Fruit fly (Drosophila melanogaster) whole organism, embryonic: Measurements from ENCODE around the gene RpL35.

Source experiments
- Asciz ChIP-seq: fragments of 200-800 bp; sonication (Bioruptor generic); optimal IDR thresholded peaks from 2 replicates; lab custom pipeline; 2017; ENCODE audit warnings: missing biosample characterization, mild to moderate bottlenecking, missing genetic modification characterization, missing genetic modification reagents
- Atf3 ChIP-seq: fragments of 200-800 bp; sonication (Bioruptor generic); optimal IDR thresholded peaks from 3 replicates; lab custom pipeline; 2016; ENCODE audit warnings: missing biosample characterization, missing genetic modification characterization
- C15 ChIP-seq: fragments of 200-800 bp; sonication (Bioruptor generic); IDR thresholded peaks from 3 replicates; pipeline ENCODE4 v1.3.6; 2022; ENCODE audit warnings: missing biosample characterization, missing genetic modification characterization
- CG10462 ChIP-seq: fragments of 200-800 bp; sonication (Bioruptor generic); optimal IDR thresholded peaks from 2 replicates; lab custom pipeline; 2016; ENCODE audit warnings: missing biosample characterization, missing genetic modification characterization
- CG10543 ChIP-seq: fragments of 200-800 bp; sonication (Bioruptor generic); optimal IDR thresholded peaks from 3 replicates; lab custom pipeline; 2017; ENCODE audit warnings: missing biosample characterization, mild to moderate bottlenecking, missing genetic modification characterization, moderate library complexity
- CG10979 ChIP-seq: fragments of 200-800 bp; sonication (Bioruptor generic); optimal IDR thresholded peaks from 2 replicates; lab custom pipeline; 2018; ENCODE audit warnings: missing biosample characterization, mild to moderate bottlenecking, missing genetic modification characterization, moderate library complexity
- CG11085 ChIP-seq: fragments of 200-800 bp; sonication (Bioruptor generic); IDR thresholded peaks from 2 replicates; pipeline ENCODE4 v1.3.6; 2022; ENCODE audit warnings: missing biosample characterization, missing genetic modification characterization
- CG12104 ChIP-seq: fragments of 200-800 bp; sonication (Bioruptor generic); optimal IDR thresholded peaks from 3 replicates; lab custom pipeline; 2016; ENCODE audit warnings: missing biosample characterization, missing genetic modification characterization
- CG13296 ChIP-seq: fragments of 200-800 bp; sonication (Bioruptor generic); optimal IDR thresholded peaks from 3 replicates; lab custom pipeline; 2018; ENCODE audit warnings: missing biosample characterization, mild to moderate bottlenecking, missing genetic modification characterization
- CG14014 ChIP-seq: fragments of 200-800 bp; sonication (Bioruptor generic); IDR thresholded peaks from 2 replicates; pipeline ENCODE4 v1.3.6; 2022; ENCODE audit warnings: missing biosample characterization, missing genetic modification characterization
- CG17328 ChIP-seq: fragments of 200-800 bp; sonication (Bioruptor generic); IDR thresholded peaks from 2 replicates; pipeline ENCODE4 v1.3.6; 2022; ENCODE audit warnings: missing biosample characterization, missing genetic modification characterization
- CG17361 ChIP-seq: fragments of 200-800 bp; sonication (Bioruptor generic); IDR thresholded peaks from 3 replicates; pipeline ENCODE4 v1.3.6; 2022; ENCODE audit warnings: missing biosample characterization, missing genetic modification characterization
- CG17612 ChIP-seq: fragments of 200-800 bp; sonication (Bioruptor generic); IDR thresholded peaks from 2 replicates; pipeline ENCODE4 v1.3.6; 2022; ENCODE audit warnings: missing biosample characterization, missing genetic modification characterization
- CG31388 ChIP-seq: fragments of 200-800 bp; sonication (Bioruptor generic); optimal IDR thresholded peaks from 2 replicates; lab custom pipeline; 2016; ENCODE audit warnings: missing biosample characterization, missing genetic modification characterization
- CG31441 ChIP-seq: fragments of 200-800 bp; sonication (Bioruptor generic); IDR thresholded peaks from 2 replicates; pipeline ENCODE4 v1.3.6; 2022; ENCODE audit warnings: missing biosample characterization, missing genetic modification characterization
- CG3847 ChIP-seq: fragments of 200-800 bp; sonication (Bioruptor generic); IDR thresholded peaks from 2 replicates; pipeline ENCODE4 v1.3.6; 2022; ENCODE audit warnings: missing biosample characterization, missing genetic modification characterization
- CG5180 ChIP-seq: fragments of 200-800 bp; sonication (Bioruptor generic); optimal IDR thresholded peaks from 3 replicates; lab custom pipeline; 2017; ENCODE audit warnings: missing biosample characterization, missing genetic modification characterization, mild to moderate bottlenecking, moderate library complexity, missing genetic modification reagents
- CG6813 ChIP-seq: fragments of 200-800 bp; sonication (Bioruptor generic); optimal IDR thresholded peaks from 2 replicates; lab custom pipeline; 2017; ENCODE audit warnings: missing biosample characterization, missing genetic modification characterization, mild to moderate bottlenecking, moderate library complexity, missing genetic modification reagents
- CG7556 ChIP-seq: fragments of 200-800 bp; sonication (Bioruptor generic); optimal IDR thresholded peaks from 2 replicates; lab custom pipeline; 2017; ENCODE audit warnings: missing biosample characterization, mild to moderate bottlenecking, missing genetic modification characterization
- CG7987 ChIP-seq: fragments of 200-800 bp; sonication (Bioruptor generic); optimal IDR thresholded peaks from 2 replicates; lab custom pipeline; 2018; ENCODE audit warnings: missing biosample characterization, mild to moderate bottlenecking, missing genetic modification characterization, moderate library complexity
- CG9727 ChIP-seq: fragments of 200-800 bp; sonication (Bioruptor generic); optimal IDR thresholded peaks from 3 replicates; lab custom pipeline; 2017; ENCODE audit warnings: missing biosample characterization, mild to moderate bottlenecking, missing genetic modification characterization
- HHEX ChIP-seq: fragments of 200-800 bp; sonication (Bioruptor generic); optimal IDR thresholded peaks from 3 replicates; lab custom pipeline; 2017; ENCODE audit warnings: missing biosample characterization, mild to moderate bottlenecking, missing genetic modification characterization, missing genetic modification reagents
- Hr3 ChIP-seq: fragments of 200-800 bp; sonication (Bioruptor generic); optimal IDR thresholded peaks from 3 replicates; lab custom pipeline; 2016; ENCODE audit warnings: missing biosample characterization, missing genetic modification characterization
- Kr ChIP-seq: fragments of 200-800 bp; sonication (Bioruptor generic); optimal IDR thresholded peaks from 2 replicates; lab custom pipeline; 2017; ENCODE audit warnings: missing biosample characterization, mild to moderate bottlenecking, missing genetic modification characterization
- Med ChIP-seq: fragments of 200-800 bp; sonication (Bioruptor generic); peaks from one replicate; lab custom pipeline; 2016; ENCODE audit warnings: missing biosample characterization, missing genetic modification characterization, mild to moderate bottlenecking, inconsistent platforms, moderate library complexity
- NC2β ChIP-seq: fragments of 200-800 bp; sonication (Bioruptor generic); optimal IDR thresholded peaks from 2 replicates; lab custom pipeline; 2016; ENCODE audit warnings: missing biosample characterization, missing genetic modification characterization
- NFAT ChIP-seq: fragments of 200-800 bp; sonication (Bioruptor generic); IDR thresholded peaks from 2 replicates; pipeline ENCODE4 v1.3.6; 2022; ENCODE audit warnings: missing biosample characterization, missing genetic modification characterization
- Ravus ChIP-seq: fragments of 200-800 bp; sonication (Bioruptor generic); IDR thresholded peaks from 2 replicates; pipeline ENCODE4 v1.3.6; 2022; ENCODE audit warnings: missing biosample characterization, missing genetic modification characterization
- Sox100B ChIP-seq: fragments of 200-800 bp; sonication (Bioruptor generic); optimal IDR thresholded peaks from 3 replicates; lab custom pipeline; 2018; ENCODE audit warnings: missing biosample characterization, mild to moderate bottlenecking, missing genetic modification characterization
- Sry-δ ChIP-seq: fragments of 200-800 bp; sonication (Bioruptor generic); optimal IDR thresholded peaks from 2 replicates; lab custom pipeline; 2016; ENCODE audit warnings: missing biosample characterization, missing genetic modification characterization
- ara ChIP-seq: fragments of 200-800 bp; sonication (Bioruptor generic); IDR thresholded peaks from 2 replicates; pipeline ENCODE4 v1.3.6; 2022; ENCODE audit warnings: missing biosample characterization, missing genetic modification characterization
- az2 ChIP-seq: fragments of 200-800 bp; sonication (Bioruptor generic); optimal IDR thresholded peaks from 3 replicates; lab custom pipeline; 2016; ENCODE audit warnings: missing biosample characterization, missing genetic modification characterization
- caup ChIP-seq: fragments of 200-800 bp; sonication (Bioruptor generic); optimal IDR thresholded peaks from 3 replicates; lab custom pipeline; 2017; ENCODE audit warnings: missing biosample characterization, mild to moderate bottlenecking, missing genetic modification characterization, moderate library complexity; ENCODE audit not compliant: severe bottlenecking
- croc ChIP-seq: fragments of 200-800 bp; sonication (Bioruptor generic); conservative IDR thresholded peaks from 3 replicates; pipeline ENCODE4 v1.3.6; 2022; ENCODE audit warnings: missing biosample characterization, missing genetic modification characterization
- danr ChIP-seq: fragments of 200-800 bp; sonication (Bioruptor generic); IDR thresholded peaks from 2 replicates; pipeline ENCODE4 v1.3.6; 2022; ENCODE audit warnings: missing biosample characterization, missing genetic modification characterization
- en ChIP-seq: fragments of 200-800 bp; sonication (Bioruptor generic); optimal IDR thresholded peaks from 2 replicates; lab custom pipeline; 2016; ENCODE audit warnings: missing biosample characterization, missing genetic modification characterization
- grn ChIP-seq: fragments of 200-800 bp; sonication (Bioruptor generic); optimal IDR thresholded peaks from 3 replicates; lab custom pipeline; 2017; ENCODE audit warnings: missing biosample characterization, missing genetic modification characterization
- ham ChIP-seq: fragments of 200-800 bp; sonication (Bioruptor generic); IDR thresholded peaks from 2 replicates; pipeline ENCODE4 v1.3.6; 2022; ENCODE audit warnings: missing biosample characterization, missing genetic modification characterization
- insv ChIP-seq, 2 experiments: fragments of 200-800 bp; sonication (Bioruptor generic); optimal IDR thresholded peaks; 3 replicates each; lab custom pipeline; 2016 to 2018; ENCODE audit warnings: missing biosample characterization in 2 of 2, missing genetic modification characterization in 2 of 2
- kni ChIP-seq: fragments of 200-800 bp; sonication (Bioruptor generic); optimal IDR thresholded peaks from 3 replicates; lab custom pipeline; 2017; ENCODE audit warnings: mild to moderate bottlenecking, missing biosample characterization, missing genetic modification reagents, missing genetic modification characterization
- lola ChIP-seq, 3 experiments: fragments of >200 bp in 2 of 3; fragments of 200-800 bp in 1 of 3; sonication (Bioruptor generic) in 1 of 3; optimal IDR thresholded peaks; 2 replicates each; lab custom pipeline; 2017 to 2019; ENCODE audit warnings: missing biosample characterization in 3 of 3, missing genetic modification characterization in 3 of 3, mild to moderate bottlenecking in 1 of 3, moderate library complexity in 1 of 3
- maf-S ChIP-seq: fragments of 200-800 bp; sonication (Bioruptor generic); optimal IDR thresholded peaks from 2 replicates; lab custom pipeline; 2016; ENCODE audit warnings: missing biosample characterization, missing genetic modification characterization
- p53 ChIP-seq: fragments of 200-800 bp; sonication (Bioruptor generic); optimal IDR thresholded peaks from 2 replicates; lab custom pipeline; 2016; ENCODE audit warnings: missing biosample characterization, missing genetic modification characterization
- pan ChIP-seq, 4 experiments: fragments of >200 bp in 3 of 4; fragments of 200-800 bp in 1 of 4; sonication (Bioruptor generic) in 1 of 4; optimal IDR thresholded peaks in 3 of 4; IDR thresholded peaks in 1 of 4; 2 replicates each; pipeline versions ENCODE4 v1.3.6 to Lab custom; 2017 to 2022; ENCODE audit warnings: missing biosample characterization in 2 of 4, missing genetic modification characterization in 2 of 4, mixed read lengths in 1 of 4
- pfk ChIP-seq: fragments of 200-800 bp; sonication (Bioruptor generic); optimal IDR thresholded peaks from 2 replicates; lab custom pipeline; 2018; ENCODE audit warnings: missing biosample characterization, mild to moderate bottlenecking, missing genetic modification characterization, moderate library complexity
- sd ChIP-seq: fragments of 200-800 bp; sonication (Bioruptor generic); optimal IDR thresholded peaks from 3 replicates; lab custom pipeline; 2018; ENCODE audit warnings: missing biosample characterization, mild to moderate bottlenecking, missing genetic modification characterization, moderate library complexity
- tio ChIP-seq: fragments of 200-800 bp; sonication (Bioruptor generic); optimal IDR thresholded peaks from 2 replicates; lab custom pipeline; 2017; ENCODE audit warnings: missing biosample characterization, missing genetic modification characterization, inconsistent platforms
- trh ChIP-seq: fragments of 200-800 bp; sonication (Bioruptor generic); optimal IDR thresholded peaks from 2 replicates; lab custom pipeline; 2016; ENCODE audit warnings: missing biosample characterization, missing genetic modification characterization

RpL35 gene

DNA sequence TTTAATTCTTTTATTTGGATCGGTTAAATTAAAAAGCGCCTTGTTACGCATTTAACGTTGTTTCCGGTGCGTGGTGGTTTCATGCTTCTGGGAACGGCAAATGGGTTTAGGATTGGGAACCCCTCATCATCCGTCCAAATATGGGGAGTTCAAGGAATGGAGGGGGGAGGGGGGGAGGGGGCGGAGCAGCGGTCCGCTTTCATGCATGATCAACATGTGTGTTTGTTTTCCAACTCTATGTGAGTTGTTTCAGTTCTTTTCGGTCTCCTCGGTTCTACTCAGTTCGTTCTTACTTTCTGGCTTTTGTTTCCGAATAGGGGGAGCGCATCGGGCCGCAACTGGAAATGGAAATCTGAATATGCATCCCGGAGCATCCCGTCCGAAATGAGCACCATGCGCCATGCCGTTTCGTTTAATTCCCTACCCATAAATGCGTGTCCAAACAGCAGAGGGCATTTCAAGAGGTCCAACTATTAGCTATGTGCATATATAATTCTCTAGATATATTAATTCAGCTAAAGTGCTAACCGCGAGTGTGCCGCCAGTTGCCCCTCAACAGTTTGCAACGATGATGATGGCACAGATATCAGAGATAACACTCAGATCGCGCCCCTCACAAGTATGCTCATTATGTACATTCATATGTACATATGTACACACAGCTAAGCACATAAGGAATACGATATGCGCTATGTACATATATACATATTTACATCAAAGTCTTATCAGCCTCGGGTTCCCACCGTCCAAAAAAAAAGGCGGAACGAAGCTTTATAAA is 5.4 kb downstream of the RpL35 start (continued):
- TF ChIP-seq NFAT (GFP tag; lab: Robert Waterston, UW) (peak; percentile 80), CG11085 (peak; percentile 69; the same call in 1 of the 2 replicates), danr (peak; percentile 83), Ravus (GFP tag; lab: Robert Waterston, UW) (peak; percentile 59; the same call in 1 of the 2 replicates), Sry-δ (GFP tag; lab: Kevin White, UChicago) (peak; percentile 53), Atf3 (peak; percentile 80), CG3847 (peak; percentile 69), sd (tag; lab: Kevin White, UChicago) (peak; percentile 90), az2 (GFP tag; lab: Kevin White, UChicago) (peak; percentile 48), caup (GFP tag; lab: Kevin White, UChicago) (peak; percentile 97), pfk (GFP tag; lab: Kevin White, UChicago) (peak; percentile 85), CG17612 (GFP tag; lab: Robert Waterston, UW) (peak; percentile 78), CG31388 (GFP tag; lab: Kevin White, UChicago) (peak; percentile 83), CG31441 (GFP tag; lab: Robert Waterston, UW) (peak; percentile 93), Hr3 (GFP tag; lab: Kevin White, UChicago) (peak; percentile 66), CG7987 (peak; percentile 99), Kr (peak; percentile 92)

DNA sequence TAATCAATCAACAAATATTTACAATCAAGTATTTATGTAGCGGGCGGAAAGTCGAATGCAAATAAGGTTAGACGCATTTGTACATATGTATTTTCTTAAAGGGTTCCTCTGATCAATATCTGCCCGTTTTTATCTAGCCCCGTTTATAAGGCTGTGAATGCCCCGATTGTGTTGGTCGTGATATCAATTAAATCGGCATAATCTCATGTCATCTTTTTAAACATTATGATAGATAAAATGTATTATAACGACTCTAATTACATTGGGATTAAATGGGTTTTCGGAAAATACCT is 5.9 kb downstream of the RpL35 start:
- TF ChIP-seq Asciz (GFP tag; lab: Kevin White, UChicago) = peak; percentile 48
- TF ChIP-seq CG17612 (GFP tag; lab: Robert Waterston, UW) = peak; percentile 2; the same call in 1 of the 2 replicates
- 0 out of 3 replicates have a peak, but pooled peaks have one; percentile 3 for TF ChIP-seq C15 (GFP tag; lab: Robert Waterston, UW)
- 0 out of 3 replicates have a peak, but pooled peaks have one; percentile 10 for TF ChIP-seq croc (GFP tag; lab: Robert Waterston, UW)
- TF ChIP-seq CG14014 (GFP tag; lab: Robert Waterston, UW) = peak; percentile 3; the same call in 1 of the 2 replicates
- TF ChIP-seq grn (GFP tag; lab: Kevin White, UChicago) = peak; percentile 60
- TF ChIP-seq CG17328 (GFP tag; lab: Robert Waterston, UW) = no peak
- no peak for TF ChIP-seq tio
- TF ChIP-seq CG10543 (GFP tag; lab: Kevin White, UChicago) = peak; percentile 21
- peak; percentile 11 for TF ChIP-seq NC2β
- peak; percentile 59 for TF ChIP-seq Med (GFP tag; lab: Kevin White, UChicago)
- peak; percentile 63 for TF ChIP-seq CG7556 (GFP tag; lab: Kevin White, UChicago)
- peak; percentile 35 for TF ChIP-seq CG12104 (GFP tag; lab: Kevin White, UChicago)
- TF ChIP-seq CG13296 (GFP tag; lab: Kevin White, UChicago) = peak; percentile 21
- TF ChIP-seq lola (GFP tag; optimal IDR thresholded peaks at IDR 0.05; lab: Kevin White, UChicago) = no peak
- peak; percentile 42 for TF ChIP-seq CG9727 (GFP tag; lab: Kevin White, UChicago)
- TF ChIP-seq en (GFP tag; lab: Kevin White, UChicago) = no peak
- TF ChIP-seq HHEX (GFP tag; lab: Kevin White, UChicago) = peak; percentile 31
- TF ChIP-seq CG17361 = peak; percentile 33; the same call in 1 of the 3 replicates
- peak; percentile 50 for TF ChIP-seq CG6813 (GFP tag; lab: Kevin White, UChicago)
- peak; percentile 3; the same call in 1 of the 2 replicates for TF ChIP-seq ara (GFP tag; lab: Robert Waterston, UW)
- TF ChIP-seq CG10462 = no peak
- no peak for TF ChIP-seq p53 (GFP tag; lab: Kevin White, UChicago)
- TF ChIP-seq trh (GFP tag; lab: Kevin White, UChicago) = peak; percentile 29
- no peak for TF ChIP-seq maf-S (GFP tag; lab: Kevin White, UChicago)
- TF ChIP-seq Sox100B (GFP tag; lab: Kevin White, UChicago) = peak; percentile 68
- peak; percentile 6 for TF ChIP-seq kni (GFP tag; lab: Kevin White, UChicago)
- peak; percentile 19 for TF ChIP-seq CG5180 (GFP tag; lab: Kevin White, UChicago)
- peak in 1 of 2 experiments; percentile 10 for TF ChIP-seq insv (GFP tag; optimal IDR thresholded peaks at IDR 0.05; lab: Kevin White, UChicago)
- TF ChIP-seq CG10979 (tag; lab: Kevin White, UChicago) = peak; percentile 7
- TF ChIP-seq ham (GFP tag; lab: Robert Waterston, UW) = peak; percentile 2; the same call in 1 of the 2 replicates
- TF ChIP-seq pan (optimal IDR thresholded peaks at IDR 0.05; lab: Kevin White, UChicago) = no peak
- TF ChIP-seq pan (GFP tag; optimal IDR thresholded peaks at IDR 0.05 in 1 of 2, IDR thresholded peaks at IDR 0.05 in 1 of 2) = peak in 1 of 2 experiments; percentile 1
